Fruit fly (Drosophila melanogaster): ENCODE measurements around the gene CG31140.

The CG31140 gene

DNA sequence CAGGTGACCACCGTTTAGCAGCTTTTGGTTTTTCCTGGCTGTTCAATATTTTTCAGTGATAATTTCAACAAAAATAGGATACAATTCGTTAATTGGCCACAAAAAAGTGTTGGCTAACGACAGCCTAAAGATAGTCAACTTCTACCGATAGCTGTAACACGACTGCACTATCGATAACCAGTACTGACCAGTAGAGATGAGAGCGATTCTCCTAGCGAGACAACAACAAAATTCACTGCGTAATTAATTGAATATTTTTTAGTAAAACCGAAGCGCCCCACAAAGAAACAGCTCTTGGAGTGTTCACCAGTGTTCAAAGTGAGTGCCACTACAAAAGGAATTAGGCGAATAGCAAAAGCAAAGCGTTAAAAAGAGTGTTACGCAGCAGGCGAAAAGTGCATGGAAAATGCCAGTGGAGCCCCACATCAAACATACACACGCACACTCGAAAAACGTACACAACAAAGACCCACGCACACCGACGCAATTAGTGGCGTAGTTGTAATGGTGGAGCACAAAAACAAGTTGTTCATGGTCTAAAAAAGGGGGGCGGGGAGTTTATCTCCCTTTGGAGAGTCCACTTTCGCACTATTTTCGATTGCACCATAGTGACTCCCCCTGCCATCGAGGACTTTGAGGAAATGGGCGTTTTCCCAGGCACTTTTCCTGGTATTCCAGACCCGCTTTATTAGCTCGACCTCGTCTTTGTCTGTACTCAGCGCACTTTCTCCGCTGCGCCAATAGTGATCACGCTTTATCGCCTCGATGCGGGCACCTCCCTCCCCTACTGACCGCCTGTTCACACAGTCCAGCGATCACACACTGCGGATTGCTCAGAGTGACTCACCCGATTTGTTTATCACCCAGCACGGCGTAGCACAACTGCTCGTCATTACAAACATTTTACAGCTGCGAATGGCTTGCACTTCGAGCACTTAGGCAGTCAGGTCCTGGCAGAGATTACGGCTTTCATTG, 30.1 kb downstream of the CG31140 start, which contains the start of the genes Epp and Rab7 (continued):
- TF ChIP-seq CG18599 (GFP tag; optimal IDR thresholded peaks at IDR 0.05) (peak; percentile 41), unc-4 (GFP tag; IDR thresholded peaks at IDR 0.05; ENCODE audit: partially characterized antibody) (peak; percentile 95), kay (GFP tag; optimal IDR thresholded peaks at IDR 0.05) (peak; percentile 57), crp (GFP tag; optimal IDR thresholded peaks at IDR 0.05) (peak in 1 of 2 experiments; percentile 31), CG2712 (tag; optimal IDR thresholded peaks at IDR 0.05) (peak; percentile 43), HLH4C (GFP tag; IDR thresholded peaks at IDR 0.05; ENCODE audit: partially characterized antibody) (peak; percentile 88), CG9609 (GFP tag; optimal IDR thresholded peaks at IDR 0.05) (peak; percentile 55), pfk (GFP tag; optimal IDR thresholded peaks at IDR 0.05) (peak; percentile 2), MESR4 (GFP tag; optimal IDR thresholded peaks at IDR 0.05) (peak; percentile 99), fd96Cb (tag; optimal IDR thresholded peaks at IDR 0.05) (no peak), Doc3 (GFP tag; IDR thresholded peaks at IDR 0.05; ENCODE audit: partially characterized antibody) (peak; percentile 84), Dip3 (GFP tag; optimal IDR thresholded peaks at IDR 0.05) (peak; percentile 40), CG15514 (GFP tag; optimal IDR thresholded peaks at IDR 0.05) (peak; percentile 66), BEAF-32 (GFP tag; optimal IDR thresholded peaks at IDR 0.05) (peak; percentile 94), emc (GFP tag; optimal IDR thresholded peaks at IDR 0.05) (no peak), NC2β (GFP tag; optimal IDR thresholded peaks at IDR 0.05) (peak; percentile 43), mam (GFP tag; optimal IDR thresholded peaks at IDR 0.05) (peak; percentile 53), Dad (GFP tag; optimal IDR thresholded peaks at IDR 0.05) (peak; percentile 36), MBD-R2 (GFP tag; IDR thresholded peaks at IDR 0.05) (peak; percentile 84), CG4617 (GFP tag; optimal IDR thresholded peaks at IDR 0.05; ENCODE audit: borderline replicate concordance) (peak; percentile 90), mirr (GFP tag; optimal IDR thresholded peaks at IDR 0.05) (peak; percentile 17), slbo (GFP tag; IDR thresholded peaks at IDR 0.05) (peak; percentile 71), CG11695 (GFP tag; IDR thresholded peaks at IDR 0.05) (no peak), eve (GFP tag; optimal IDR thresholded peaks at IDR 0.05) (no peak), Ptx1 (GFP tag; IDR thresholded peaks at IDR 0.05) (peak; percentile 40; the same call in 1 of the 2 replicates), slp2 (GFP tag; optimal IDR thresholded peaks at IDR 0.05) (peak; percentile 5), CG9437 (GFP tag; optimal IDR thresholded peaks at IDR 0.05) (peak; percentile 22), otp (GFP tag; IDR thresholded peaks at IDR 0.05) (peak; percentile 18; the same call in 1 of the 3 replicates), CG11504 (tag; optimal IDR thresholded peaks at IDR 0.05) (no peak), CG6175 (GFP tag; IDR thresholded peaks at IDR 0.05) (no peak), yki (optimal IDR thresholded peaks at IDR 0.05) (no peak), chif (GFP tag; optimal IDR thresholded peaks at IDR 0.05) (peak in 1 of 2 experiments; percentile 28), so (GFP tag; IDR thresholded peaks at IDR 0.05) (no peak), CG17361 (GFP tag; IDR thresholded peaks at IDR 0.05) (peak; percentile 50; the same call in 2 of the 3 replicates), Nf-YC (tag; optimal IDR thresholded peaks at IDR 0.05) (peak; percentile 80), sob (GFP tag; IDR thresholded peaks at IDR 0.05) (peak; percentile 82), CG6654 (GFP tag; optimal IDR thresholded peaks at IDR 0.05) (no peak), CG10431 (GFP tag; optimal IDR thresholded peaks at IDR 0.05) (no peak), CG33213 (GFP tag; optimal IDR thresholded peaks at IDR 0.05) (peak; percentile 51), hbn (GFP tag; IDR thresholded peaks at IDR 0.05; ENCODE audit: partially characterized antibody) (peak; percentile 89), Lhr (GFP tag; optimal IDR thresholded peaks at IDR 0.05) (peak; percentile 2), CG15696 (tag; optimal IDR thresholded peaks at IDR 0.05) (no peak), Nf-YA (GFP tag; IDR thresholded peaks at IDR 0.05) (no peak), crol (GFP tag; IDR thresholded peaks at IDR 0.05) (peak; percentile 66), Hr3 (GFP tag; optimal IDR thresholded peaks at IDR 0.05) (peak; percentile 39), Poxn (GFP tag; IDR thresholded peaks at IDR 0.05) (no peak), ase (GFP tag; IDR thresholded peaks at IDR 0.05) (no peak), gem (tag; optimal IDR thresholded peaks at IDR 0.05) (no peak)

All from whole organism, embryonic.